Worm (Caenorhabditis elegans): ENCODE results near the gene scl-14.

DNA sequence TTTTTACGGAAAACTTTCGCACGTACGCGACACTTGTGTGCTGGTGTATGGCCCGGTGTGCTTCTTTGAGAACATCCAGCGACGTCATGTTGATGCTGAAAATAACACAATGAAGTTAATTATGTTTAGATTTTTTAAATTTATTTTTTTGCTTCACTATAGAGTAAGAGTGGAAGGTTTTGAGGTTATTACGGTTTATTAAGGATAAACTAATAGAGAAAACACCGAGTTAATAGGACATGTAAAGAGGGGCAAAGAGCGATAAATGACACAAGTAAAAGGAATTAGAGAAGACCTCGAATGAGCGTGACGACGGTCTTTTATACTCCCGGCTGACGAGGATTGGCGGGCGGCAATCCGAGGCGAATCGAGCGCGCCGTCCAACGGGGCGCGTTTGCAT is 23.7 kb downstream of the scl-14 start, which contains the start of gene F58D2.4:
- TF ChIP-seq dpff-1 (tag; optimal IDR thresholded peaks at IDR 0.05) (no peak), madf-3 (GFP tag; IDR thresholded peaks at IDR 0.05) (no peak), pha-4 (tag; optimal IDR thresholded peaks at IDR 0.05) (no peak), ceh-100 (GFP tag; IDR thresholded peaks at IDR 0.05) (no peak), K11D2.4 (GFP tag; IDR thresholded peaks at IDR 0.05) (no peak)
